Fruit fly (Drosophila melanogaster): Measurements from ENCODE around the gene CG14400.

DNA sequence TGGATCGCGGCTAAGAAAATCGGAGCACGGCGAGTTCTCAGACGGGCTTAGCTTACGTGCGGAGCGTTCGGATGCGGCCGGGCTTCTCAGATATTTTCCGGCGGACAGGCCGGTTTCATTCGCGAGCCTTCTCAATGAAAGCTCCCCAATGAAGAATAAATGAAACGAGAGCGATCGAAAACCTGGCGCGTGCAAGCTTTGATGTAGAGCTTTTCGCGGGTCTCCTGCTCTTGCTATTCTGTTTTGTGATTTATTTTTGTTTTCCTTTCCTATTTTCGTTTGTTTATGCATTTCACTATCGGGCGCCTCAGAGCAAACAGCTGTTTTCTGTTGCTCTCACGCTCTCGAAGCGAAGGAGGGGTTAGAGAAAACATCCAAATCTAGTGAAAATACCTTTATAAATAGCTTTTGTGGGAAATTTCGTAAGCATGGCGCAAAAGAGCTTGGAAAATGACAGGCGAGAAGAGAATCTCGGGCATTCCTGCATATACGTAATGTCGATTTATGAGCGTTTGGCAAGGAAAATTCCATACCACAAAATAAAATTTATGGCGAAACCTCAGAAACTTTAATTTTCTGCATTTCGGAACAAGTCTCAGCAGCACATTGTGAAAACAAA is 28.3 kb upstream of the CG14400 start:
- no peak for TF ChIP-seq EcR (GFP tag; optimal IDR thresholded peaks at IDR 0.05)
- TF ChIP-seq CG8478 (optimal IDR thresholded peaks at IDR 0.05) = no peak
- TF ChIP-seq psq (optimal IDR thresholded peaks at IDR 0.05) = no peak
- TF ChIP-seq pan (optimal IDR thresholded peaks at IDR 0.05) = no peak
- TF ChIP-seq Dll (optimal IDR thresholded peaks at IDR 0.05) = no peak
- no peak for TF ChIP-seq usp (GFP tag; optimal IDR thresholded peaks at IDR 0.05)

Data from whole organism.